Fruit fly (Drosophila melanogaster) whole organism, embryonic: ENCODE data around the gene ATPsyngamma.
A peak's percentile ranks its signal among the peaks of the same experiment; 100 is the strongest.

Experiments used
- Bdp1 ChIP-seq: fragments of 200-800 bp; sonication (Bioruptor generic); optimal IDR thresholded peaks from 3 replicates; lab custom pipeline; 2016; ENCODE audit warnings: missing biosample characterization, missing genetic modification characterization
- C15 ChIP-seq: fragments of 200-800 bp; sonication (Bioruptor generic); IDR thresholded peaks from 3 replicates; pipeline ENCODE4 v1.3.6; 2022; ENCODE audit warnings: missing biosample characterization, missing genetic modification characterization
- CG10209 ChIP-seq: fragments of 200-800 bp; sonication (Bioruptor generic); optimal IDR thresholded peaks from 3 replicates; lab custom pipeline; 2017; ENCODE audit warnings: missing biosample characterization, mild to moderate bottlenecking, missing genetic modification characterization, missing genetic modification reagents
- CG10267 ChIP-seq: fragments of 200-800 bp; sonication (Bioruptor generic); optimal IDR thresholded peaks from 2 replicates; lab custom pipeline; 2018; ENCODE audit warnings: missing biosample characterization, mild to moderate bottlenecking, missing genetic modification characterization, moderate library complexity
- CG10274 ChIP-seq: fragments of 200-800 bp; sonication (Bioruptor generic); optimal IDR thresholded peaks from 3 replicates; lab custom pipeline; 2017; ENCODE audit warnings: missing biosample characterization, mild to moderate bottlenecking, missing genetic modification characterization
- CG10654 ChIP-seq: fragments of 200-800 bp; sonication (Bioruptor generic); optimal IDR thresholded peaks from 2 replicates; lab custom pipeline; 2016; ENCODE audit warnings: missing biosample characterization, missing genetic modification characterization
- CG11456 ChIP-seq: fragments of 200-800 bp; sonication (Bioruptor generic); IDR thresholded peaks from 3 replicates; pipeline ENCODE4 v1.3.6; 2022; ENCODE audit warnings: missing biosample characterization, missing genetic modification characterization
- CG12104 ChIP-seq: fragments of 200-800 bp; sonication (Bioruptor generic); optimal IDR thresholded peaks from 3 replicates; lab custom pipeline; 2016; ENCODE audit warnings: missing biosample characterization, missing genetic modification characterization
- CG12236 ChIP-seq: fragments of 200-800 bp; sonication (Bioruptor generic); optimal IDR thresholded peaks from 2 replicates; lab custom pipeline; 2016; ENCODE audit warnings: missing biosample characterization, missing genetic modification characterization
- CG12659 ChIP-seq: fragments of 200-800 bp; sonication (Bioruptor generic); optimal IDR thresholded peaks from 3 replicates; lab custom pipeline; 2017; ENCODE audit warnings: mild to moderate bottlenecking, missing biosample characterization, missing genetic modification reagents, missing genetic modification characterization
- CG13775 ChIP-seq: fragments of 200-800 bp; sonication (Bioruptor generic); optimal IDR thresholded peaks from 3 replicates; lab custom pipeline; 2017; ENCODE audit warnings: missing biosample characterization, mild to moderate bottlenecking, missing genetic modification characterization
- CG14965 ChIP-seq: fragments of 200-800 bp; sonication (Bioruptor generic); optimal IDR thresholded peaks from 2 replicates; lab custom pipeline; 2016; ENCODE audit warnings: missing biosample characterization, missing genetic modification characterization, borderline replicate concordance
- CG16779 ChIP-seq: fragments of 200-800 bp; sonication (Bioruptor generic); IDR thresholded peaks from 2 replicates; pipeline ENCODE4 v1.3.6; 2022; ENCODE audit warnings: missing biosample characterization, missing genetic modification characterization
- CG17612 ChIP-seq: fragments of 200-800 bp; sonication (Bioruptor generic); IDR thresholded peaks from 2 replicates; pipeline ENCODE4 v1.3.6; 2022; ENCODE audit warnings: missing biosample characterization, missing genetic modification characterization
- CG17912 ChIP-seq: fragments of 200-800 bp; sonication (Bioruptor generic); optimal IDR thresholded peaks from 2 replicates; lab custom pipeline; 2018; ENCODE audit warnings: missing biosample characterization, mild to moderate bottlenecking, missing genetic modification characterization
- CG18476 ChIP-seq: fragments of 200-800 bp; sonication (Bioruptor generic); optimal IDR thresholded peaks from 2 replicates; lab custom pipeline; 2016; ENCODE audit warnings: missing biosample characterization, mild to moderate bottlenecking, missing genetic modification characterization
- CG2199 ChIP-seq: fragments of 200-800 bp; sonication (Bioruptor generic); IDR thresholded peaks from 3 replicates; pipeline ENCODE4 v1.3.6; 2022; ENCODE audit warnings: missing biosample characterization, missing genetic modification characterization
- CG33213 ChIP-seq: fragments of 200-800 bp; sonication (Bioruptor generic); optimal IDR thresholded peaks from 3 replicates; lab custom pipeline; 2016; ENCODE audit warnings: missing biosample characterization, missing genetic modification characterization
- CG34422 ChIP-seq: fragments of 200-800 bp; sonication (Bioruptor generic); IDR thresholded peaks from 3 replicates; pipeline ENCODE4 v1.3.6; 2022; ENCODE audit warnings: missing biosample characterization, missing genetic modification characterization
- CG5953 ChIP-seq: fragments of 200-800 bp; sonication (Bioruptor generic); IDR thresholded peaks from 2 replicates; pipeline ENCODE4 v1.3.6; 2022; ENCODE audit warnings: missing biosample characterization, missing genetic modification characterization
- CG7556 ChIP-seq: fragments of 200-800 bp; sonication (Bioruptor generic); optimal IDR thresholded peaks from 2 replicates; lab custom pipeline; 2017; ENCODE audit warnings: missing biosample characterization, mild to moderate bottlenecking, missing genetic modification characterization
- CG7745 ChIP-seq: fragments of 200-800 bp; sonication (Bioruptor generic); optimal IDR thresholded peaks from 2 replicates; lab custom pipeline; 2018; ENCODE audit warnings: missing biosample characterization, mild to moderate bottlenecking, missing genetic modification characterization, moderate library complexity
- CG9437 ChIP-seq: fragments of 200-800 bp; sonication (Bioruptor generic); optimal IDR thresholded peaks from 2 replicates; lab custom pipeline; 2018; ENCODE audit warnings: missing biosample characterization, mild to moderate bottlenecking, missing genetic modification characterization
- CG9797 ChIP-seq: fragments of 200-800 bp; sonication (Bioruptor generic); optimal IDR thresholded peaks from 3 replicates; lab custom pipeline; 2018; ENCODE audit warnings: missing biosample characterization, mild to moderate bottlenecking, missing genetic modification characterization
- Dref ChIP-seq: fragments of 200-800 bp; sonication (Bioruptor generic); IDR thresholded peaks from 2 replicates; pipeline ENCODE4 v1.3.6; 2022; ENCODE audit warnings: missing biosample characterization, missing genetic modification characterization
- Hmr ChIP-seq: fragments of 200-800 bp; sonication (Bioruptor generic); optimal IDR thresholded peaks from 3 replicates; lab custom pipeline; 2017; ENCODE audit warnings: mild to moderate bottlenecking, missing biosample characterization, missing genetic modification reagents, missing genetic modification characterization
- MESR4 ChIP-seq: fragments of 200-800 bp; sonication (Bioruptor generic); optimal IDR thresholded peaks from 2 replicates; lab custom pipeline; 2018; ENCODE audit warnings: missing biosample characterization, mild to moderate bottlenecking, missing genetic modification characterization, moderate library complexity
- Nf-YC ChIP-seq: fragments of 200-800 bp; optimal IDR thresholded peaks from 3 replicates; lab custom pipeline; 2019; ENCODE audit warnings: missing biosample characterization, mild to moderate bottlenecking, missing genetic modification characterization, moderate library complexity
- Oaz ChIP-seq: fragments of 200-800 bp; sonication (Bioruptor generic); IDR thresholded peaks from 2 replicates; pipeline ENCODE4 v1.3.6; 2022; ENCODE audit warnings: missing biosample characterization, missing genetic modification characterization
- Sin3A ChIP-seq: fragments of >200 bp; optimal IDR thresholded peaks from 2 replicates; lab custom pipeline; 2018
- abd-A ChIP-seq: fragments of 200-800 bp; sonication (Bioruptor generic); optimal IDR thresholded peaks from 3 replicates; lab custom pipeline; 2019; ENCODE audit warnings: missing biosample characterization, mild to moderate bottlenecking, missing genetic modification characterization, moderate library complexity
- aop ChIP-seq: fragments of 200-800 bp; sonication (Bioruptor generic); IDR thresholded peaks from 2 replicates; pipeline ENCODE4 v1.3.6; 2022; ENCODE audit warnings: missing biosample characterization, missing genetic modification characterization
- br ChIP-seq: fragments of >200 bp; optimal IDR thresholded peaks from 2 replicates; lab custom pipeline; 2017
- caup ChIP-seq: fragments of 200-800 bp; sonication (Bioruptor generic); optimal IDR thresholded peaks from 3 replicates; lab custom pipeline; 2017; ENCODE audit warnings: missing biosample characterization, mild to moderate bottlenecking, missing genetic modification characterization, moderate library complexity; ENCODE audit not compliant: severe bottlenecking
- ci ChIP-seq: fragments of 200-800 bp; sonication (Bioruptor generic); IDR thresholded peaks from 3 replicates; pipeline ENCODE4 v1.3.6; 2022; ENCODE audit warnings: missing biosample characterization, missing genetic modification characterization
- dmrt99B ChIP-seq: fragments of 200-800 bp; sonication (Bioruptor generic); optimal IDR thresholded peaks from 2 replicates; lab custom pipeline; 2018; ENCODE audit warnings: missing biosample characterization, mild to moderate bottlenecking, missing genetic modification characterization, moderate library complexity
- eyg ChIP-seq: fragments of 200-800 bp; sonication (Bioruptor generic); optimal IDR thresholded peaks from 3 replicates; lab custom pipeline; 2016; ENCODE audit warnings: missing biosample characterization, missing genetic modification characterization
- fd102C ChIP-seq: fragments of 200-800 bp; sonication (Bioruptor generic); optimal IDR thresholded peaks from 2 replicates; lab custom pipeline; 2018; ENCODE audit warnings: missing biosample characterization, mild to moderate bottlenecking, missing genetic modification characterization, moderate library complexity
- gt ChIP-seq: fragments of 200-800 bp; sonication (Bioruptor generic); IDR thresholded peaks from 2 replicates; pipeline ENCODE4 v1.3.6; 2022; ENCODE audit warnings: missing biosample characterization, missing genetic modification characterization
- kah ChIP-seq: fragments of 200-800 bp; sonication (Bioruptor generic); optimal IDR thresholded peaks from 2 replicates; lab custom pipeline; 2018; ENCODE audit warnings: missing biosample characterization, mild to moderate bottlenecking, missing genetic modification characterization
- knrl ChIP-seq: fragments of 200-800 bp; sonication (Bioruptor generic); IDR thresholded peaks from 3 replicates; pipeline ENCODE4 v1.3.6; 2022; ENCODE audit warnings: missing biosample characterization, missing genetic modification characterization; ENCODE audit not compliant: partially characterized antibody
- lilli ChIP-seq: fragments of 200-800 bp; sonication (Bioruptor generic); optimal IDR thresholded peaks from 3 replicates; lab custom pipeline; 2016; ENCODE audit warnings: missing biosample characterization, missing genetic modification characterization
- nerfin-1 ChIP-seq: fragments of 200-800 bp; sonication (Bioruptor generic); optimal IDR thresholded peaks from 3 replicates; lab custom pipeline; 2019; ENCODE audit warnings: missing biosample characterization, mild to moderate bottlenecking, missing genetic modification characterization, moderate library complexity
- pho ChIP-seq: fragments of 200-800 bp; sonication (Bioruptor generic); optimal IDR thresholded peaks from 2 replicates; lab custom pipeline; 2016; ENCODE audit warnings: missing biosample characterization, missing genetic modification characterization
- ro ChIP-seq: fragments of 200-800 bp; sonication (Bioruptor generic); IDR thresholded peaks from 2 replicates; pipeline ENCODE4 v1.3.6; 2022; ENCODE audit warnings: missing biosample characterization, missing genetic modification characterization
- sc ChIP-seq, 3 experiments: fragments of >200 bp in 2 of 3; fragments of 200-800 bp in 1 of 3; sonication (Bioruptor generic) in 1 of 3; optimal IDR thresholded peaks; 2 replicates in 2 of 3; 3 replicates in 1 of 3; lab custom pipeline; 2017; ENCODE audit warnings: mild to moderate bottlenecking in 1 of 3, missing biosample characterization in 1 of 3, missing genetic modification characterization in 1 of 3, missing genetic modification reagents in 1 of 3
- stwl ChIP-seq: fragments of 200-800 bp; sonication (Bioruptor generic); optimal IDR thresholded peaks from 3 replicates; lab custom pipeline; 2018; ENCODE audit warnings: missing biosample characterization, mild to moderate bottlenecking, missing genetic modification characterization, moderate library complexity
- sug ChIP-seq: fragments of 200-800 bp; optimal IDR thresholded peaks from 2 replicates; lab custom pipeline; 2019; ENCODE audit warnings: missing biosample characterization, mild to moderate bottlenecking, missing genetic modification characterization, moderate library complexity
- tio ChIP-seq: fragments of 200-800 bp; sonication (Bioruptor generic); optimal IDR thresholded peaks from 2 replicates; lab custom pipeline; 2017; ENCODE audit warnings: missing biosample characterization, missing genetic modification characterization, inconsistent platforms
- unc-4 ChIP-seq: fragments of 200-800 bp; sonication (Bioruptor generic); IDR thresholded peaks from 2 replicates; pipeline ENCODE4 v1.3.6; 2022; ENCODE audit warnings: missing biosample characterization, missing genetic modification characterization; ENCODE audit not compliant: partially characterized antibody
- wdn ChIP-seq: fragments of 200-800 bp; sonication (Bioruptor generic); IDR thresholded peaks from 2 replicates; pipeline ENCODE4 v1.3.6; 2022; ENCODE audit warnings: missing biosample characterization, missing genetic modification characterization
- zf30C ChIP-seq: fragments of 200-800 bp; sonication (Bioruptor generic); optimal IDR thresholded peaks from 3 replicates; lab custom pipeline; 2018; ENCODE audit warnings: missing biosample characterization, mild to moderate bottlenecking, missing genetic modification characterization

Gene ATPsyngamma

DNA sequence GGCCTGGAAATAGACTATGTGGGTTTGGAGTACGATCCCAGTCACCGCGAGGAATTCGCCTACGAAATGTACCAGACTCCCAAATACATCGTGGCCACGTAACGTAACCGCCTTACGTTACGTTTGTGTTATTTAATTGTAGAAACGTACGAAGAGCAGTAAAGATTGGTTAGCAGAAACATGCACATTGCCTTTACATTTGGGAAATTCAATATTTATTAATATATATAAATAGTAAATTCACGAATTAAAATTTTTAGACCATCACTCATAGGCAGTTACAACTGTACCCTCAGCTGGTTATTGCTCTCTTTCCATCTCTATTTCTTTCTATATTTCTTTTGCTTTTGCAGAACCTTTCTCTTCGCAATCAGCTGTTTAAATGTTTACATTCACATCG, 11.1 kb downstream of the ATPsyngamma start, which contains the start of gene Gnpnat (continued):
- TF ChIP-seq dmrt99B (tag; lab: Kevin White, UChicago) = peak; percentile 63
- TF ChIP-seq Hmr (GFP tag; lab: Kevin White, UChicago) = peak; percentile 74
- TF ChIP-seq CG12104 (GFP tag; lab: Kevin White, UChicago) = no peak
- no peak for TF ChIP-seq CG7745
- TF ChIP-seq caup (GFP tag; lab: Kevin White, UChicago) = peak; percentile 48
- no peak for TF ChIP-seq CG2199 (GFP tag; lab: Robert Waterston, UW)
- TF ChIP-seq sug (tag; lab: Kevin White, UChicago) = peak; percentile 19
- TF ChIP-seq CG16779 (GFP tag; lab: Robert Waterston, UW) = no peak
- no peak for TF ChIP-seq abd-A
- peak; percentile 55 for TF ChIP-seq CG12659
- TF ChIP-seq CG7556 (GFP tag; lab: Kevin White, UChicago) = peak; percentile 66
- no peak for TF ChIP-seq sc (optimal IDR thresholded peaks at IDR 0.05; lab: Kevin White, UChicago)
- no peak for TF ChIP-seq sc (GFP tag; optimal IDR thresholded peaks at IDR 0.05; lab: Kevin White, UChicago)
- TF ChIP-seq Sin3A (lab: Kevin White, UChicago) = no peak
- no peak for TF ChIP-seq br (lab: Kevin White, UChicago)
- no peak for TF ChIP-seq CG11456 (GFP tag; lab: Robert Waterston, UW)
- no peak for TF ChIP-seq CG5953 (GFP tag; lab: Robert Waterston, UW)
- TF ChIP-seq eyg = no peak
- TF ChIP-seq kah (GFP tag; lab: Kevin White, UChicago) = no peak
- TF ChIP-seq CG14965 (GFP tag; lab: Kevin White, UChicago) = no peak
- TF ChIP-seq CG12236 (GFP tag; lab: Kevin White, UChicago) = no peak
- TF ChIP-seq gt (GFP tag; lab: Robert Waterston, UW) = no peak
- no peak for TF ChIP-seq unc-4
- peak; percentile 27 for TF ChIP-seq CG10654 (GFP tag; lab: Kevin White, UChicago)
- no peak for TF ChIP-seq pho (GFP tag; lab: Kevin White, UChicago)
- TF ChIP-seq Nf-YC (tag; lab: Kevin White, UChicago) = no peak
- TF ChIP-seq CG17612 (GFP tag; lab: Robert Waterston, UW) = no peak
- TF ChIP-seq MESR4 = no peak
- TF ChIP-seq lilli (GFP tag; lab: Kevin White, UChicago) = peak; percentile 39
- no peak for TF ChIP-seq Bdp1 (GFP tag; lab: Kevin White, UChicago)
- TF ChIP-seq knrl (GFP tag; lab: Robert Waterston, UW) = no peak
- TF ChIP-seq nerfin-1 = peak; percentile 17
- no peak for TF ChIP-seq Dref
- no peak for TF ChIP-seq zf30C (GFP tag; lab: Kevin White, UChicago)
- TF ChIP-seq CG17912 (GFP tag; lab: Kevin White, UChicago) = no peak
- TF ChIP-seq fd102C (GFP tag; lab: Kevin White, UChicago) = no peak
- peak; percentile 99 for TF ChIP-seq CG9437 (GFP tag; lab: Kevin White, UChicago)
- no peak for TF ChIP-seq ro (GFP tag; lab: Robert Waterston, UW)
- TF ChIP-seq CG9797 (GFP tag; lab: Kevin White, UChicago) = no peak
- no peak for TF ChIP-seq stwl (tag; lab: Kevin White, UChicago)
- TF ChIP-seq Oaz = no peak
- peak; percentile 52 for TF ChIP-seq CG13775 (GFP tag; lab: Kevin White, UChicago)
- TF ChIP-seq CG33213 (GFP tag; lab: Kevin White, UChicago) = no peak
- TF ChIP-seq CG10274 = no peak
- TF ChIP-seq aop (GFP tag; lab: Robert Waterston, UW) = no peak
- TF ChIP-seq CG18476 (GFP tag; lab: Kevin White, UChicago) = peak; percentile 18
- TF ChIP-seq wdn (GFP tag; lab: Robert Waterston, UW) = no peak
- no peak for TF ChIP-seq ci
- no peak for TF ChIP-seq CG34422 (GFP tag; lab: Robert Waterston, UW)
- TF ChIP-seq CG10267 (tag; lab: Kevin White, UChicago) = peak; percentile 46
- TF ChIP-seq C15 (GFP tag; lab: Robert Waterston, UW) = no peak
- TF ChIP-seq CG10209 = peak; percentile 45
- no peak for TF ChIP-seq tio (GFP tag; lab: Kevin White, UChicago)
